Worm (Caenorhabditis elegans): ENCODE results near the gene F42G2.7.
A peak's percentile ranks its signal among the peaks of the same experiment; 100 is the strongest.

F42G2.7 gene

DNA sequence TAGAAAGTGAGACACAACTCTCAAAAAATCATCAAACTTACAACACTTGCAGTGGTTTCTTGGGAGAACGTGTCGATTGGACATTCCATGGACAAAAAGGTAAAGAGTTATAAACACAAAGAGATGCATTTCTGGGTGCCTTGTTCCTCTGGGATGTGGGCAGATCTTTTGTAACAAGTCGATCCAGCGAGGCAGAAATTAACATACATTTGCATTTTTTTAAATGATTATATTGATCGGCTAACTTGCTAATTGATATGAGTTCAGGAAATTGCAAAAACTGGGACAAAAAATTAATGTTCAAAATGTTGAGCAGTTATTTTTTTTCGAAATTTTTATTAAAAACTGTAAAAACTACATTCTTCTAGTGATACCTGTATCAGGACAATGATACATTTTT, 40.2 kb upstream of the F42G2.7 start, which contains the start of gene F16G10.6:
F16G10.6 (minus strand) TSS at position 101 of the 400 bp plus-strand sequence.
- no peak for TF ChIP-seq nhr-76 (tag; optimal IDR thresholded peaks at IDR 0.05)

DNA sequence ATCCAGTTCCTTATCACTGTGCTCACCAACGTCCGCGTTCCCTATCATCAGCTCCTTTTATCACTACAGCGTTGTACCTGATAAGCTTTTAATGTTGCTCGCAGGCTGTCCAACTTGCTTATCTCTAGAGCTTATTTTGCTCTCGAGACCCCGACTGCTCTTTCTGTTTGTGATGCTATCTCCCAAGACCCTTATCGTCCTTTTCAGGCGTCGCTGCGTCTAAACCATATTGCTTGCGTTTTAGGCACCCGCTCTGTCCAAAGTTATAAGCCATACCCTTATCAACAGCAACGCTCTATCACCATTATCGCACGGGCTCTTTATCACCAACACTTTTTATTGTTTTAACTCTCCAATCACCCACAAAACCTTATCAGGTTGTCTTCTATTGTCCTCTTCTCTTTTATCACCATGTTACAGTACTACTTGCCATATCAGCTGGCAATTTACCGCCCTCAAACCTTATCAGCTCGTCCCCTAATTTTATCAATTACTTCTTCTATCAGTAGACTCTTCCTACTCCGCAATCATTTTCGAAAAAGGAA, 39.4 kb upstream of the F42G2.7 start:
- TF ChIP-seq mab-5 (tag; optimal IDR thresholded peaks at IDR 0.05) = no peak
- no peak for TF ChIP-seq M03D4.4 (tag; optimal IDR thresholded peaks at IDR 0.05)
- no peak for TF ChIP-seq unc-39 (tag; optimal IDR thresholded peaks at IDR 0.05)
- TF ChIP-seq mls-2 (tag; optimal IDR thresholded peaks at IDR 0.05) = no peak
- no peak for TF ChIP-seq snpc-4 (tag; optimal IDR thresholded peaks at IDR 0.05)
- TF ChIP-seq ceh-39 (tag; optimal IDR thresholded peaks at IDR 0.05) = no peak
- no peak for TF ChIP-seq ham-2 (GFP tag; optimal IDR thresholded peaks at IDR 0.05)
- no peak for TF ChIP-seq lin-13 (tag; optimal IDR thresholded peaks at IDR 0.05)
- no peak for TF ChIP-seq sptf-1 (tag; optimal IDR thresholded peaks at IDR 0.05)
- no peak for TF ChIP-seq sem-2 (GFP tag; optimal IDR thresholded peaks at IDR 0.05)
- TF ChIP-seq elt-1 (tag; optimal IDR thresholded peaks at IDR 0.05; ENCODE audit: borderline replicate concordance, insufficient read depth) = no peak
- TF ChIP-seq ceh-83 (GFP tag; optimal IDR thresholded peaks at IDR 0.05) = no peak
- TF ChIP-seq elt-3 (tag; optimal IDR thresholded peaks at IDR 0.05) = no peak
- TF ChIP-seq nhr-12 (tag; optimal IDR thresholded peaks at IDR 0.05) = no peak
- no peak for TF ChIP-seq nhr-2 (tag; optimal IDR thresholded peaks at IDR 0.05)

DNA sequence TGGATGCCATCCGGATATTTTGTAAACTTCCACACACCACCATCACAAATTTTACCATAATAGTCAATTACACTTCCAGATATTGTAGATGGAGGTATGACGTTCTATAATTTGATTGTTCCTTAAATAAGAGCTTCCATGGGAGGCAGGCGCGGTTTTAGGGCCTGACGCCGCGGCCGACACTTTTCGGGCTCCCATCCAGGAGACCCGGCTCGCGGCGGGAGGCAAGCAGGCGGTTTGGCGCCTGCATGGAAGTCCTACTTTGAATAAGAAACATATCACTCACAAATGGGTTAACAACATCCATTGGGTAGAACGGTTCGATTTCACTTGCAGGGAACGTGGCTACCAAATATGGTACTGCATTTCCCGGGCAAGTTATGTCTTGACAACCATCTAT, 38.3 kb upstream of the F42G2.7 start:
- TF ChIP-seq snpc-4 (tag; optimal IDR thresholded peaks at IDR 0.05) = no peak
- no peak for TF ChIP-seq sem-2 (GFP tag; optimal IDR thresholded peaks at IDR 0.05)
- TF ChIP-seq bed-3 (GFP tag; optimal IDR thresholded peaks at IDR 0.05) = no peak
- no peak for TF ChIP-seq unc-39 (tag; optimal IDR thresholded peaks at IDR 0.05)
- TF ChIP-seq ham-2 (GFP tag; optimal IDR thresholded peaks at IDR 0.05) = no peak
- TF ChIP-seq pha-4 (tag; optimal IDR thresholded peaks at IDR 0.05) = no peak
- TF ChIP-seq unc-120 (tag; optimal IDR thresholded peaks at IDR 0.05; ENCODE audit: poor library complexity, severe bottlenecking) = no peak
- TF ChIP-seq ces-1 (GFP tag; optimal IDR thresholded peaks at IDR 0.05) = no peak
- TF ChIP-seq elt-3 (tag; optimal IDR thresholded peaks at IDR 0.05) = no peak
- TF ChIP-seq unc-62 (GFP tag; optimal IDR thresholded peaks at IDR 0.05) = no peak
- no peak for TF ChIP-seq mep-1 (tag; optimal IDR thresholded peaks at IDR 0.05)
- no peak for TF ChIP-seq ceh-43 (GFP tag; optimal IDR thresholded peaks at IDR 0.05)
- no peak for TF ChIP-seq mls-2 (tag; optimal IDR thresholded peaks at IDR 0.05)
- TF ChIP-seq ceh-83 (GFP tag; optimal IDR thresholded peaks at IDR 0.05) = no peak
- no peak for TF ChIP-seq M03D4.4 (tag; optimal IDR thresholded peaks at IDR 0.05)
- TF ChIP-seq ceh-39 (tag; optimal IDR thresholded peaks at IDR 0.05) = no peak
- TF ChIP-seq nhr-28 (tag; optimal IDR thresholded peaks at IDR 0.05) = no peak
- TF ChIP-seq zip-8 (tag; optimal IDR thresholded peaks at IDR 0.05) = no peak

DNA sequence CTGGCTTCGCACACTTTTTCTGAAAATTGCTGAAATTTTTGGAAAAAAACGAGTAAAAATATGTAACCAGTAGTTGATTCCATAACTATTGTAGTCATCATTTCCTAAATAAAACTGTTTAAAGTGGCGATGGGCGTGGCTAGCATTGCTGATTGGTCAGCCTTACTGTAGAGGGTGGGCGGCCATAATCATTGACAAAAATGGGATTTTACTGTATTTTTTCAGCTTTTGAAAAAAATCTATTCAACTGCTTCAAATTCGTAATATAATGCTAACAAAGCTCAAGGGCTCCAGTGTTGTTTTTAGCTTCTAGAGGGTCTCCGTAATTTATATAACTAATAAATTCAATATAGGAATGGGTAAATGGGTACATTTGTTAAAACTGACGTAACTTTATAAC, 37.8 kb upstream of the F42G2.7 start, which contains the start of gene F16G10.7:
F16G10.7 (minus strand) TSS at position 101 of the 400 bp plus-strand sequence.
- TF ChIP-seq lsy-2 (tag; optimal IDR thresholded peaks at IDR 0.05) (peak; percentile 29), ceh-43 (GFP tag; optimal IDR thresholded peaks at IDR 0.05) (no peak)

DNA sequence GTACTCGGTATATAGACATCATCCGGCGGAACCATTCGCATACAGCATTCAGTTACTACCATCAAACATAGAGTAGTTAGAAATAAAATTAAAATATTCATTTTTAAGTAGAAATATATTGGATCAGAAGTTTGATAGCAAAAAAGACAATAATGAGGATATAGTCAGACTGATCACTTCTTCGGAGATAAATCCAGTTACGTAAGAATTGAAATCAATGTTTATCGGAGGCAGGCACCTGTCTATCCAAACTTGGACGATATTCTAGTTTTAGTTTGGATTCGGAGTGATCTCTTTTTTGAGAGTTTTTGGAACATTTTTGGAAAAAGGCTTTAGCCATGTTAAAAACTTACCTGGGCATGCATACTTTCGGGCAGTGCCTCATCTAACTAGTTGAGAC, 34.6 kb upstream of the F42G2.7 start, which contains the start of gene F16G10.8:
F16G10.8 (minus strand) TSS at position 101 of the 400 bp plus-strand sequence.
- no peak for TF ChIP-seq mep-1 (tag; optimal IDR thresholded peaks at IDR 0.05)
- no peak for TF ChIP-seq hlh-1 (tag; optimal IDR thresholded peaks at IDR 0.05)
- no peak for TF ChIP-seq elt-3 (tag; optimal IDR thresholded peaks at IDR 0.05)
- TF ChIP-seq lin-13 (tag; optimal IDR thresholded peaks at IDR 0.05) = no peak
- TF ChIP-seq nhr-12 (tag; optimal IDR thresholded peaks at IDR 0.05) = no peak
- TF ChIP-seq M03D4.4 (tag; optimal IDR thresholded peaks at IDR 0.05) = no peak
- no peak for TF ChIP-seq cnd-1 (tag; optimal IDR thresholded peaks at IDR 0.05)
- no peak for TF ChIP-seq nhr-2 (tag; optimal IDR thresholded peaks at IDR 0.05)
- TF ChIP-seq unc-62 (GFP tag; optimal IDR thresholded peaks at IDR 0.05) = no peak
- no peak for TF ChIP-seq bed-3 (GFP tag; optimal IDR thresholded peaks at IDR 0.05)
- TF ChIP-seq blmp-1 (tag; optimal IDR thresholded peaks at IDR 0.05) = no peak
- no peak for TF ChIP-seq ham-2 (GFP tag; optimal IDR thresholded peaks at IDR 0.05)
- TF ChIP-seq ceh-43 (GFP tag; optimal IDR thresholded peaks at IDR 0.05) = no peak
- TF ChIP-seq unc-120 (tag; optimal IDR thresholded peaks at IDR 0.05; ENCODE audit: poor library complexity, severe bottlenecking) = no peak
- no peak for TF ChIP-seq elt-1 (tag; optimal IDR thresholded peaks at IDR 0.05; ENCODE audit: borderline replicate concordance, insufficient read depth)
- no peak for TF ChIP-seq ceh-83 (GFP tag; optimal IDR thresholded peaks at IDR 0.05)
- no peak for TF ChIP-seq snpc-4 (tag; optimal IDR thresholded peaks at IDR 0.05)
- TF ChIP-seq flh-1 (GFP tag; optimal IDR thresholded peaks at IDR 0.05) = no peak
- TF ChIP-seq mls-2 (tag; optimal IDR thresholded peaks at IDR 0.05) = no peak
